Fruit fly (Drosophila melanogaster) whole organism, wandering third instar larva: ENCODE results near the gene Ykt6.

Source experiments
- Abd-B ChIP-seq: fragments of >200 bp; optimal IDR thresholded peaks from 2 replicates; lab custom pipeline; 2017; ENCODE audit warnings: missing biosample characterization, missing genetic modification characterization
- CG32264 ChIP-seq: fragments of 200-800 bp; sonication (Bioruptor generic); optimal IDR thresholded peaks from 2 replicates; lab custom pipeline; 2016; ENCODE audit warnings: missing biosample characterization, missing genetic modification characterization
- CG9705 ChIP-seq: fragments of 200-800 bp; sonication (Bioruptor generic); optimal IDR thresholded peaks from 2 replicates; lab custom pipeline; 2018; ENCODE audit warnings: missing biosample characterization, mild to moderate bottlenecking, missing genetic modification characterization
- CrebA ChIP-seq: fragments of 200-800 bp; sonication (Bioruptor generic); optimal IDR thresholded peaks from 2 replicates; lab custom pipeline; 2016; ENCODE audit warnings: missing biosample characterization, mild to moderate bottlenecking, missing genetic modification characterization, borderline replicate concordance
- Dfd ChIP-seq: fragments of >200 bp; optimal IDR thresholded peaks from 2 replicates; lab custom pipeline; 2017; ENCODE audit warnings: missing biosample characterization, missing genetic modification characterization
- GATAd ChIP-seq: sonication (Bioruptor generic); optimal IDR thresholded peaks from 2 replicates; lab custom pipeline; 2016; ENCODE audit warnings: missing biosample characterization, missing genetic modification characterization
- HLH106 ChIP-seq: fragments of 200-800 bp; optimal IDR thresholded peaks from 3 replicates; lab custom pipeline; 2019; ENCODE audit warnings: missing biosample characterization, mild to moderate bottlenecking, missing genetic modification characterization, moderate library complexity
- Hnf4 ChIP-seq: fragments of 200-800 bp; sonication (Bioruptor generic); optimal IDR thresholded peaks from 2 replicates; lab custom pipeline; 2016; ENCODE audit warnings: missing biosample characterization, mild to moderate bottlenecking, missing genetic modification characterization
- Hr78 ChIP-seq: fragments of >200 bp; optimal IDR thresholded peaks from 2 replicates; lab custom pipeline; 2017; ENCODE audit warnings: missing biosample characterization, missing genetic modification characterization
- Hr83 ChIP-seq: fragments of 200-300 bp; sonication (Bioruptor generic); optimal IDR thresholded peaks from 2 replicates; lab custom pipeline; 2016; ENCODE audit warnings: missing biosample characterization, mild to moderate bottlenecking, missing genetic modification characterization, moderate library complexity; ENCODE audit not compliant: poor library complexity, severe bottlenecking
- Jra ChIP-seq: sonication (Bioruptor generic); optimal IDR thresholded peaks from 2 replicates; lab custom pipeline; 2016; ENCODE audit warnings: missing biosample characterization, missing genetic modification characterization
- Mio ChIP-seq: sonication (Bioruptor generic); optimal IDR thresholded peaks from 2 replicates; lab custom pipeline; 2016; ENCODE audit warnings: missing biosample characterization, missing genetic modification characterization
- Myc ChIP-seq: fragments of >200 bp; optimal IDR thresholded peaks from 2 replicates; lab custom pipeline; 2017
- OdsH ChIP-seq: fragments of 200-800 bp; sonication (Bioruptor generic); optimal IDR thresholded peaks from 2 replicates; lab custom pipeline; 2016; ENCODE audit warnings: missing biosample characterization, mild to moderate bottlenecking, missing genetic modification characterization
- Rel ChIP-seq, 2 experiments: fragments of 200-800 bp; sonication (Bioruptor generic) in 1 of 2; optimal IDR thresholded peaks; 2 replicates in 1 of 2; 3 replicates in 1 of 2; lab custom pipeline; 2016 to 2019; ENCODE audit warnings: mild to moderate bottlenecking in 2 of 2, missing biosample characterization in 2 of 2, missing genetic modification characterization in 2 of 2, moderate library complexity in 1 of 2
- Sp1 ChIP-seq: fragments of 200-800 bp; sonication (Bioruptor generic); optimal IDR thresholded peaks from 3 replicates; lab custom pipeline; 2019; ENCODE audit warnings: missing biosample characterization, mild to moderate bottlenecking, missing genetic modification characterization, moderate library complexity
- Vsx2 ChIP-seq: fragments of 200-300, 225-300 bp; sonication (Bioruptor generic); optimal IDR thresholded peaks from 2 replicates; lab custom pipeline; 2018; ENCODE audit warnings: missing biosample characterization, missing genetic modification characterization; ENCODE audit not compliant: partially characterized antibody
- br ChIP-seq: fragments of 200-800 bp; sonication (Bioruptor generic); optimal IDR thresholded peaks from 2 replicates; lab custom pipeline; 2016; ENCODE audit warnings: missing biosample characterization, missing genetic modification characterization
- brk ChIP-seq: fragments of 200-800 bp; sonication (Bioruptor generic); optimal IDR thresholded peaks from 2 replicates; lab custom pipeline; 2016; ENCODE audit warnings: missing biosample characterization, mild to moderate bottlenecking, missing genetic modification characterization
- dl ChIP-seq, 2 experiments: fragments of 175-275, 200-275 bp in 1 of 2; fragments of 200-275 bp in 1 of 2; sonication (Bioruptor generic); optimal IDR thresholded peaks; lab custom pipeline; 2018; ENCODE audit warnings: mild to moderate bottlenecking in 2 of 2, missing biosample characterization in 2 of 2, missing genetic modification characterization in 2 of 2, moderate library complexity in 2 of 2; ENCODE audit not compliant: partially characterized antibody in 2 of 2, insufficient read depth in 1 of 2
- dmrt93B ChIP-seq: fragments of 200-800 bp; sonication (Bioruptor generic); optimal IDR thresholded peaks from 2 replicates; lab custom pipeline; 2018; ENCODE audit warnings: missing biosample characterization, mild to moderate bottlenecking, missing genetic modification characterization
- dsf ChIP-seq: sonication (Bioruptor generic); optimal IDR thresholded peaks from 2 replicates; lab custom pipeline; 2016; ENCODE audit warnings: missing biosample characterization, missing genetic modification characterization, borderline replicate concordance
- ey ChIP-seq: fragments of 200-800 bp; sonication (Bioruptor generic); optimal IDR thresholded peaks from 2 replicates; lab custom pipeline; 2016; ENCODE audit warnings: missing biosample characterization, missing genetic modification characterization
- foxo ChIP-seq, 2 experiments: fragments of 200-800 bp; sonication (Bioruptor generic); optimal IDR thresholded peaks; 2 replicates in 1 of 2; 3 replicates in 1 of 2; lab custom pipeline; 2016 to 2017; ENCODE audit warnings: missing biosample characterization in 2 of 2, missing genetic modification characterization in 2 of 2
- fru ChIP-seq: fragments of 200-800 bp; sonication (Bioruptor generic); optimal IDR thresholded peaks from 3 replicates; lab custom pipeline; 2016; ENCODE audit warnings: missing biosample characterization, mild to moderate bottlenecking, missing genetic modification characterization
- h ChIP-seq: fragments of 200-800 bp; sonication (Bioruptor generic); optimal IDR thresholded peaks from 3 replicates; lab custom pipeline; 2016; ENCODE audit warnings: missing biosample characterization, mild to moderate bottlenecking, missing genetic modification characterization
- jim ChIP-seq: fragments of 175-275, 200-325 bp; sonication (Bioruptor generic); optimal IDR thresholded peaks from 2 replicates; lab custom pipeline; 2016; ENCODE audit warnings: missing biosample characterization, mild to moderate bottlenecking, missing genetic modification characterization
- lola ChIP-seq: fragments of >200 bp; optimal IDR thresholded peaks from 2 replicates; lab custom pipeline; 2017; ENCODE audit warnings: missing biosample characterization, missing genetic modification characterization
- pan ChIP-seq: fragments of >200 bp; optimal IDR thresholded peaks from 2 replicates; lab custom pipeline; 2017
- psq ChIP-seq: fragments of 200-800 bp; sonication (Bioruptor generic); optimal IDR thresholded peaks from 3 replicates; lab custom pipeline; 2017; ENCODE audit warnings: missing biosample characterization, mild to moderate bottlenecking, missing genetic modification characterization, moderate library complexity
- rgr ChIP-seq: fragments of 200-800 bp; sonication (Bioruptor generic); optimal IDR thresholded peaks from 3 replicates; lab custom pipeline; 2016; ENCODE audit warnings: missing biosample characterization, mild to moderate bottlenecking, missing genetic modification characterization
- sage ChIP-seq: fragments of 200-800 bp; sonication (Bioruptor generic); optimal IDR thresholded peaks from 2 replicates; lab custom pipeline; 2016; ENCODE audit warnings: missing biosample characterization, mild to moderate bottlenecking, missing genetic modification characterization
- tai ChIP-seq: sonication (Bioruptor generic); optimal IDR thresholded peaks from 2 replicates; lab custom pipeline; 2016; ENCODE audit warnings: missing biosample characterization, missing genetic modification characterization
- usp ChIP-seq: fragments of >200 bp; optimal IDR thresholded peaks from 2 replicates; lab custom pipeline; 2017; ENCODE audit warnings: missing biosample characterization, missing genetic modification characterization
- woc ChIP-seq: sonication (Bioruptor generic); optimal IDR thresholded peaks from 2 replicates; lab custom pipeline; 2016; ENCODE audit warnings: missing biosample characterization, mild to moderate bottlenecking, missing genetic modification characterization

Ykt6 gene

DNA sequence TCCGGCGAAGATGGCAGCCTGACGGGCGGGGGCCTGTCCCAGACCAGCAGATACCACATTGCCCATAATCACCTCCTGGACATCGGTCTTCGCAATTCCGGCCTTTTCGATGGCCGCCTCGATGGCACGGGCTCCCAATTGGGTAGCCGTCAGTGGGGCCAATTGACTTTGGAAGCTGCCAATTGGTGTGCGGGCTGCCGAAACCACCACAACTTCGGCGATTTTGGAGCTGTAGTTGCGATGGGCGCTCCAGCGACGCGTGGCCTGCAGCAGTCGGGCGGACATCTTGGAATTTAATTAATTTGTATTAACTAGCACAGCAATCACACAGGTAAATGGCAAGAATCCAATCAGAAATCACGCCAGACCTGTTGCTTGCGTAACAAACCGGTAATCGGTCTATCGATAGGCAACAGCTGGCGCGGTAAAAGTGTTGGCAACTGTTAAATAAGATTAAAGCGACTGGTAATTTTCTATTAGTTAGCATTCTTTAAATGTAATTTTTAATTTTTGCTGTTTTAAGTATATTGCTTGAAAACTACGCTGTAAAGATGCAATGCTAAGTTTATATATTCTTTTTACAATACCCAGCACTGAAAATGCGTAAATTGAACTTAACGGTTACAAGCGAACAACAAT is 31.7 kb upstream of the Ykt6 start, which contains the start of gene Acat1 (continued):
- TF ChIP-seq Mio (GFP tag; lab: Kevin White, UChicago): peak; percentile 19
- no peak for TF ChIP-seq lola (GFP tag; lab: Kevin White, UChicago)
- peak; percentile 81 for TF ChIP-seq OdsH (GFP tag; lab: Kevin White, UChicago)
- TF ChIP-seq CG9705 (GFP tag; lab: Kevin White, UChicago): peak; percentile 11
- TF ChIP-seq psq: peak; percentile 80
- TF ChIP-seq sage (GFP tag; lab: Kevin White, UChicago): peak; percentile 77
- peak; percentile 53 for TF ChIP-seq Sp1 (GFP tag; lab: Kevin White, UChicago)
- no peak for TF ChIP-seq Abd-B (GFP tag; lab: Kevin White, UChicago)
- no peak for TF ChIP-seq Myc
- no peak for TF ChIP-seq jim (GFP tag; lab: Kevin White, UChicago)
- no peak for TF ChIP-seq Hr78
- TF ChIP-seq tai (GFP tag; lab: Kevin White, UChicago): no peak
- TF ChIP-seq Hnf4 (GFP tag; lab: Kevin White, UChicago): peak; percentile 91
- TF ChIP-seq dmrt93B (GFP tag; lab: Kevin White, UChicago): peak; percentile 35

DNA sequence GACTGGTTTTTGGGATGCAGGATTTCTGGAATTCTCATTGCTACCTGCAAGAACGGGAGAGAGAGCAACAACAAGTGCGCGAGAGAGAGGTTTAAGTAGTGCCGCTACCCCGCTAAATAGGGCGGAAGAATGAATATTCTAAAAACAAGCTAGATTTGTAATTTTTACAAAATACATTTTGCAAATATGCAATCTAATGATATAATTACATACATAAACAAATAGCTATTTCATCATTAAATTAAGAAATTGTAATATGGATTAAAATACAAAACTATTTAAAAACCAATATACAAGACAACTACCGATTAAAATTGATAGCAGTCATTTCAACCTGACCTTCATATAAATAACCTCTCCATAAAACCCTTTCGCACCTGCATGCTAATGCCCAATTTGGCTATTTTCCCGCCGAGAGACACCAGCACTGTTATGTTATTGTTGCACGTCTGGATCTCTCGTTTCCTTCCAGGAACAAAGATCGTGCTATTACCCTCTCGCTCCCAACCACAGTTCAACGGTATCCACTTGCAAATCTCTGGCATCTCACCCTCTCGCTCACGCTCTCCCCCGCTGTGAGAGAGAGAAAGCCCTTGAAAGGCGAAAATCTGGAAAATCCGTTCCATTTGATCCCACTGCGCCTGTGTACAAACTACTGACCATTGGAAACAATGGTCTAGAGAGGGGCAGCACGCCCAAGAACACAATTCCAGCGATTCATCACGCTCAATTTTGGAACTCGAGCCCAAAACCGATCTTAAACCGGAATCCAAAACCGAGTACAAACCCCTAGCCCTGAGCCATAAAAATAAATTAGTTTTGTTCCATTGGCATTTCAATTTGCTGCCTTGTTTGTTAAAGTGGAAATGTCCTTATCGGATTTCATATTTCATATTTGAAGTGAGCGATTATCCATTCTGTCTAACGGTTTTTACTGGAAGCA is 28.3 kb upstream of the Ykt6 start, which contains the start of gene Nek2:
Nek2 (minus strand) TSS at position 51 of the 943 bp plus-strand sequence.
- TF ChIP-seq OdsH (GFP tag; lab: Kevin White, UChicago) (peak; percentile 42), tai (GFP tag; lab: Kevin White, UChicago) (no peak), psq (peak; percentile 23), CG32264 (no peak), ey (GFP tag; lab: Kevin White, UChicago) (no peak), CrebA (GFP tag; lab: Kevin White, UChicago) (no peak), Mio (GFP tag; lab: Kevin White, UChicago) (no peak), Sp1 (GFP tag; lab: Kevin White, UChicago) (peak; percentile 49), CG9705 (GFP tag; lab: Kevin White, UChicago) (no peak), sage (GFP tag; lab: Kevin White, UChicago) (no peak), Rel (GFP tag; optimal IDR thresholded peaks at IDR 0.05; lab: Kevin White, UChicago) (no peak), Rel (tag; optimal IDR thresholded peaks at IDR 0.05; lab: Kevin White, UChicago) (no peak), HLH106 (tag; lab: Kevin White, UChicago) (peak; percentile 51), woc (GFP tag; lab: Kevin White, UChicago) (peak; percentile 75), rgr (GFP tag; lab: Kevin White, UChicago) (no peak), fru (peak; percentile 15), dl (GFP tag; optimal IDR thresholded peaks at IDR 0.05; lab: Kevin White, UChicago; ENCODE audit: insufficient read depth in 1 of 2, partially characterized antibody in 2 of 2) (peak; percentile 13 to 46), Hr83 (no peak), Hr78 (no peak), lola (GFP tag; lab: Kevin White, UChicago) (no peak), foxo (GFP tag; optimal IDR thresholded peaks at IDR 0.05; lab: Kevin White, UChicago) (peak in 1 of 2 experiments; percentile 37), h (peak; percentile 24), brk (GFP tag; lab: Kevin White, UChicago) (no peak), Myc (peak; percentile 76)

DNA sequence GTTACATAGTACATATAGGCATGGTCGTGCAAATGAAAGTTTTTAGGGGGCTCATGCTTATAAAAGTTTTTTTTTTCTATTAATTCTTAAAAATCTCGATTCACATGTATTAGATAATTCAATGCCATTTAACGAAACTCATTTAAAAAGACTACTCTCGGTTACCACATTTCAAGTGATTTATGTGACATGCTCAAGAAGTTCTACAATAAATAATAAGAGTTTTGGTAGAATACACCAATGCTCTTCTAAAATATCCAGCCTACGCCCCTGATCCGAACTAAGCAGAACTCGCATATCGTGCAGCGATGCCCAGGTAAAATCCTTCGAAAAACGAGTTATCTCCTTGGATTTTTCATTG is 27.7 kb upstream of the Ykt6 start:
- TF ChIP-seq brk (GFP tag; lab: Kevin White, UChicago) (no peak), rgr (GFP tag; lab: Kevin White, UChicago) (peak; percentile 62), woc (GFP tag; lab: Kevin White, UChicago) (no peak), jim (GFP tag; lab: Kevin White, UChicago) (no peak), Sp1 (GFP tag; lab: Kevin White, UChicago) (peak; percentile 62), fru (peak; percentile 68), dsf (no peak), Hr78 (no peak), sage (GFP tag; lab: Kevin White, UChicago) (no peak), CrebA (GFP tag; lab: Kevin White, UChicago) (no peak), usp (GFP tag; lab: Kevin White, UChicago) (no peak), br (GFP tag; lab: Kevin White, UChicago) (peak; percentile 39), dmrt93B (GFP tag; lab: Kevin White, UChicago) (peak; percentile 17), tai (GFP tag; lab: Kevin White, UChicago) (no peak), HLH106 (tag; lab: Kevin White, UChicago) (peak; percentile 58), CG32264 (no peak), ey (GFP tag; lab: Kevin White, UChicago) (peak; percentile 63), dl (GFP tag; optimal IDR thresholded peaks at IDR 0.05; lab: Kevin White, UChicago; ENCODE audit: insufficient read depth in 1 of 2, partially characterized antibody in 2 of 2) (no peak), h (peak; percentile 59), OdsH (GFP tag; lab: Kevin White, UChicago) (peak; percentile 52), GATAd (GFP tag; lab: Kevin White, UChicago) (no peak), Jra (no peak), Dfd (no peak), Vsx2 (GFP tag; lab: Kevin White, UChicago) (no peak), CG9705 (GFP tag; lab: Kevin White, UChicago) (no peak), pan (no peak), Rel (GFP tag; optimal IDR thresholded peaks at IDR 0.05; lab: Kevin White, UChicago) (no peak), Rel (tag; optimal IDR thresholded peaks at IDR 0.05; lab: Kevin White, UChicago) (no peak), foxo (GFP tag; optimal IDR thresholded peaks at IDR 0.05; lab: Kevin White, UChicago) (peak in 1 of 2 experiments; percentile 71), psq (peak; percentile 12), Hr83 (no peak), Mio (GFP tag; lab: Kevin White, UChicago) (no peak), lola (GFP tag; lab: Kevin White, UChicago) (no peak), Myc (no peak), Hnf4 (GFP tag; lab: Kevin White, UChicago) (peak; percentile 38), Abd-B (GFP tag; lab: Kevin White, UChicago) (no peak)
